Worm (Caenorhabditis elegans) whole organism, L3 larva: ENCODE measurements around the gene srlf-36.

Experiments
- R02D3.7 ChIP-seq: fragments of 150-350 bp; optimal IDR thresholded peaks from 2 replicates; lab custom pipeline; 2014; ENCODE audit warnings: missing biosample characterization, missing genetic modification characterization
- ZK546.5 ChIP-seq: sonication (generic microtip); optimal IDR thresholded peaks from 2 replicates; lab custom pipeline; 2017; ENCODE audit warnings: missing biosample characterization, missing genetic modification characterization
- ama-1 ChIP-seq: fragments of 150-350 bp; optimal IDR thresholded peaks from 2 replicates; lab custom pipeline; 2018
- ceh-16 ChIP-seq: sonication (generic microtip); optimal IDR thresholded peaks from 2 replicates; lab custom pipeline; 2017; ENCODE audit warnings: missing biosample characterization, missing genetic modification characterization
- ceh-28 ChIP-seq: fragments of 150-350 bp; optimal IDR thresholded peaks from 2 replicates; lab custom pipeline; 2014; ENCODE audit warnings: missing biosample characterization, missing genetic modification reagents, missing genetic modification characterization
- ceh-82 ChIP-seq: fragments of 150-350 bp; optimal IDR thresholded peaks from 2 replicates; lab custom pipeline; 2014; ENCODE audit warnings: missing biosample characterization, missing genetic modification characterization
- ceh-9 ChIP-seq: sonication (generic microtip); optimal IDR thresholded peaks from 2 replicates; lab custom pipeline; 2018; ENCODE audit warnings: missing biosample characterization, missing genetic modification characterization
- daf-12 ChIP-seq: fragments of 150-350 bp; optimal IDR thresholded peaks from 2 replicates; lab custom pipeline; 2014; ENCODE audit warnings: missing biosample characterization, missing genetic modification reagents, missing genetic modification characterization
- egl-5 ChIP-seq: fragments of 150-350 bp; optimal IDR thresholded peaks from 2 replicates; lab custom pipeline; 2017; ENCODE audit warnings: missing biosample characterization, missing genetic modification reagents, missing genetic modification characterization, inconsistent platforms
- elt-1 ChIP-seq: fragments of 150-350 bp; optimal IDR thresholded peaks from 2 replicates; lab custom pipeline; 2014; ENCODE audit warnings: missing biosample characterization, missing genetic modification characterization
- elt-3 ChIP-seq, 3 experiments: fragments of 150-350 bp in 1 of 3; sonication (generic microtip) in 2 of 3; optimal IDR thresholded peaks; 2 replicates in 2 of 3; 4 replicates in 1 of 3; lab custom pipeline; 2014 to 2017; ENCODE audit warnings: missing biosample characterization in 3 of 3, missing genetic modification characterization in 3 of 3
- eor-1 ChIP-seq, 2 experiments: fragments of 150-350 bp; optimal IDR thresholded peaks; 2 replicates each; lab custom pipeline; 2014 to 2018; ENCODE audit warnings: missing biosample characterization in 2 of 2, missing genetic modification characterization in 2 of 2
- fkh-10 ChIP-seq: sonication (generic microtip); optimal IDR thresholded peaks from 2 replicates; lab custom pipeline; 2017; ENCODE audit warnings: missing biosample characterization, missing genetic modification reagents, missing genetic modification characterization
- fkh-2 ChIP-seq: fragments of 150-350 bp; optimal IDR thresholded peaks from 2 replicates; lab custom pipeline; 2014; ENCODE audit warnings: missing biosample characterization, missing genetic modification reagents, missing genetic modification characterization
- fos-1 ChIP-seq: fragments of 150-350 bp; optimal IDR thresholded peaks from 2 replicates; lab custom pipeline; 2014; ENCODE audit warnings: missing biosample characterization, missing genetic modification characterization
- hmg-11 ChIP-seq: sonication (generic microtip); optimal IDR thresholded peaks from 2 replicates; lab custom pipeline; 2016; ENCODE audit warnings: missing genetic modification characterization, missing compliant biosample characterization
- jun-1 ChIP-seq: fragments of 150-350 bp; optimal IDR thresholded peaks from 2 replicates; lab custom pipeline; 2014; ENCODE audit warnings: missing biosample characterization, missing genetic modification reagents, missing genetic modification characterization
- lin-39 ChIP-seq: fragments of 150-350 bp; optimal IDR thresholded peaks from 2 replicates; lab custom pipeline; 2018; ENCODE audit warnings: missing biosample characterization, missing genetic modification reagents, missing genetic modification characterization
- lsy-12 ChIP-seq: sonication (generic microtip); optimal IDR thresholded peaks from 2 replicates; lab custom pipeline; 2016; ENCODE audit warnings: mild to moderate bottlenecking, missing genetic modification characterization, missing compliant biosample characterization
- mdl-1 ChIP-seq: fragments of 150-350 bp; optimal IDR thresholded peaks from 2 replicates; lab custom pipeline; 2014; ENCODE audit warnings: missing biosample characterization, missing genetic modification characterization
- mml-1 ChIP-seq: fragments of 150-350 bp; sonication (generic microtip); optimal IDR thresholded peaks from 3 replicates; lab custom pipeline; 2014; ENCODE audit warnings: missing biosample characterization, missing genetic modification characterization
- nfya-1 ChIP-seq: sonication (generic microtip); optimal IDR thresholded peaks from 2 replicates; lab custom pipeline; 2017; ENCODE audit warnings: missing genetic modification characterization, mild to moderate bottlenecking, missing compliant biosample characterization, antibody characterized with exemption, moderate library complexity; ENCODE audit not compliant: insufficient read depth
- nhr-11 ChIP-seq: fragments of 150-350 bp; optimal IDR thresholded peaks from 2 replicates; lab custom pipeline; 2014; ENCODE audit warnings: missing biosample characterization, missing genetic modification characterization
- nhr-12 ChIP-seq: fragments of 150-350 bp; optimal IDR thresholded peaks from 2 replicates; lab custom pipeline; 2014; ENCODE audit warnings: missing biosample characterization, missing genetic modification characterization
- nhr-23 ChIP-seq: fragments of 150-350 bp; optimal IDR thresholded peaks from 2 replicates; lab custom pipeline; 2014; ENCODE audit warnings: missing biosample characterization, missing genetic modification reagents, missing genetic modification characterization
- nhr-237 ChIP-seq: fragments of 150-350 bp; optimal IDR thresholded peaks from 2 replicates; lab custom pipeline; 2014; ENCODE audit warnings: missing biosample characterization, missing genetic modification characterization
- nhr-28 ChIP-seq: fragments of 150-350 bp; optimal IDR thresholded peaks from 2 replicates; lab custom pipeline; 2014; ENCODE audit warnings: missing biosample characterization, missing genetic modification characterization
- nhr-43 ChIP-seq: sonication (generic microtip); optimal IDR thresholded peaks from 2 replicates; lab custom pipeline; 2016; ENCODE audit warnings: mild to moderate bottlenecking, missing genetic modification characterization, missing compliant biosample characterization; ENCODE audit not compliant: poor library complexity, severe bottlenecking
- nhr-67 ChIP-seq: fragments of 150-350 bp; optimal IDR thresholded peaks from 2 replicates; lab custom pipeline; 2014; ENCODE audit warnings: missing biosample characterization, missing genetic modification characterization
- nhr-76 ChIP-seq: fragments of 150-350 bp; sonication (generic microtip); optimal IDR thresholded peaks from 5 replicates; lab custom pipeline; 2014; ENCODE audit warnings: missing biosample characterization, missing genetic modification characterization
- pqm-1 ChIP-seq: fragments of 150-350 bp; optimal IDR thresholded peaks from 2 replicates; lab custom pipeline; 2017; ENCODE audit warnings: missing biosample characterization, missing genetic modification characterization, inconsistent platforms
- sea-2 ChIP-seq: fragments of 150-350 bp; sonication (generic microtip); optimal IDR thresholded peaks from 4 replicates; lab custom pipeline; 2014; ENCODE audit warnings: missing biosample characterization, missing genetic modification reagents, missing genetic modification characterization
- snpc-4 ChIP-seq: fragments of 150-350 bp; optimal IDR thresholded peaks from 2 replicates; lab custom pipeline; 2014; ENCODE audit warnings: missing biosample characterization, missing genetic modification characterization
- tbx-2 ChIP-seq: sonication (generic microtip); optimal IDR thresholded peaks from 2 replicates; lab custom pipeline; 2016; ENCODE audit warnings: mild to moderate bottlenecking, missing genetic modification characterization, missing compliant biosample characterization
- unc-39 ChIP-seq: sonication (generic microtip); optimal IDR thresholded peaks from 4 replicates; lab custom pipeline; 2017; ENCODE audit warnings: missing biosample characterization, missing genetic modification characterization
- ztf-4 ChIP-seq: fragments of 150-350 bp; optimal IDR thresholded peaks from 2 replicates; lab custom pipeline; 2014; ENCODE audit warnings: missing biosample characterization, missing genetic modification characterization

Gene srlf-36

DNA sequence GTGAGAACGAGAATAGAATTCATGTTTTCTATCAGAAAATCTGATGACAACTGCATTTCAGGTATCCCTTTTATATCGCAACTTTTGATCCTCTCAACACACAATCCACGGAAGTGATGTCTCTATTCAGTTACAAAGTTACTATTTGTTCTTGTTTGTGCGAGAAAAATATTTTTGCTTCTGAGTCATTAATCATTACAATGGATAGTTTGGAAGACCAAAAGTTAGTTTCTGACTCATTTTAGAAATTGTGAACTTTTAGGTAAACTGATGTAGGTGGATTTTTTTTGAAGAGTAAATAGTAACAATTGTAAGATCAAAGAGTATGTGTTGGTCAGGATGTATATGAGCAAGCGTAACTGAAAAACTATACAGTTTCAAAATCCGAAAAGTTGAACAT, at the start of gene srlf-36:
Gene srlf-36 (minus strand): TSS at position 101 of the 400 bp plus-strand sequence.
- TF ChIP-seq ama-1 (lab: Kevin White, UChicago), result no peak
- no peak for TF ChIP-seq unc-39 (tag; lab: Kevin White, UChicago)
- TF ChIP-seq jun-1 (tag; lab: Kevin White, UChicago), result no peak
- no peak for TF ChIP-seq nhr-12 (tag; lab: Kevin White, UChicago)
- TF ChIP-seq lin-39 (tag; lab: Kevin White, UChicago), result no peak
- TF ChIP-seq nhr-28, result no peak
- TF ChIP-seq hmg-11, result no peak
- no peak for TF ChIP-seq nhr-43 (tag; lab: Kevin White, UChicago)
- no peak for TF ChIP-seq fkh-2 (tag; lab: Kevin White, UChicago)
- TF ChIP-seq sea-2 (GFP tag; lab: Kevin White, UChicago), result no peak
- no peak for TF ChIP-seq ZK546.5 (tag; lab: Kevin White, UChicago)
- no peak for TF ChIP-seq daf-12
- no peak for TF ChIP-seq fkh-10 (GFP tag; lab: Kevin White, UChicago)
- no peak for TF ChIP-seq nhr-67 (tag; lab: Kevin White, UChicago)
- TF ChIP-seq snpc-4 (tag; lab: Kevin White, UChicago), result no peak
- TF ChIP-seq elt-3 (tag; optimal IDR thresholded peaks at IDR 0.05; lab: Kevin White, UChicago), result no peak
- TF ChIP-seq, all 47 proteins: peak for 0

DNA sequence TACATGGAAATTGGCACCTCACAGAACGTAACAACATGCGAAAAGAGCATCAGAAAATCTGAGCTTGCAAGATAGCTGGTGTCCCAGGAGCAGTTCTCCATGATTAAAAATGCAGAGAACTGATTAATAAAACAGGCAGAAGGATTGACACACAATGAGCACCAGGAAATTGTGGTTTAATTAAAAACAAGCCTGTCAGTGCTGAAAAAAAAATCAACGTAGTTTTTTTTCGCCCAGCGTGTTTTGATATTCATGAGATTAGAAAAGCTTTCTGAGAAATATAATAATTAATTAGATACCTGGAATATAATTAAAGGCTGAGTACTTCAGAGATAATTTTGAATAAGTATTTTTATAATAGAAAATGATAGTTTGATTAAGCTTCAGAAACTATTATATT, 48.1 kb upstream of the srlf-36 start, which contains the start of gene srh-246:
Gene srh-246 (minus strand): TSS at position 101 of the 400 bp plus-strand sequence.
- no peak for TF ChIP-seq nhr-11
- no peak for TF ChIP-seq mdl-1 (tag; lab: Kevin White, UChicago)
- no peak for TF ChIP-seq ceh-16 (tag; lab: Kevin White, UChicago)
- no peak for TF ChIP-seq ceh-28 (tag; lab: Kevin White, UChicago)
- no peak for TF ChIP-seq fkh-10 (GFP tag; lab: Kevin White, UChicago)
- TF ChIP-seq mml-1 (tag; lab: Kevin White, UChicago), result no peak
- no peak for TF ChIP-seq tbx-2 (tag; lab: Kevin White, UChicago)
- no peak for TF ChIP-seq ZK546.5 (tag; lab: Kevin White, UChicago)
- TF ChIP-seq ceh-82, result no peak
- no peak for TF ChIP-seq nhr-67 (tag; lab: Kevin White, UChicago)
- no peak for TF ChIP-seq fos-1 (tag; lab: Kevin White, UChicago)
- no peak for TF ChIP-seq elt-1 (tag; lab: Kevin White, UChicago)
- no peak for TF ChIP-seq lsy-12 (tag; lab: Kevin White, UChicago)
- TF ChIP-seq nhr-23 (tag; lab: Kevin White, UChicago), result no peak
- no peak for TF ChIP-seq lin-39 (tag; lab: Kevin White, UChicago)

DNA sequence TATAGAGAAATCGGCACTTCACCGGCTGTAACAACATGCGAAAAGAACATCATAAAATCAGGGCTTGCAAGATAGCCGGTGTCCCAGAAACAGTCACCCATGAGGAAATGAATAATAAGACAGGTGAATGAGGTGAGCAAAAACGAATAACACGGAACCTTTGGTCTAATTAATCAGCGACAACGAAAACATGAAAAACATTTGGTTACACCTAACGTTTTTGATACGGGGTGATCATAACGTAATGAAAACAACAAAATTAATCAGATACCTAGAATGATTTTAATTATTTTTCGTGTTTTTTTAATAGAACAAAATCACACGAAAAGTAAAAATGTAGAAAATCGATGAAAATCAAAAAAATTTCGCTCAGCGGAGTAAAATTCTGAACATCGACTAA, 46.3 kb upstream of the srlf-36 start, which contains the start of gene srh-245:
Gene srh-245 (minus strand): TSS at position 101 of the 400 bp plus-strand sequence.
- TF ChIP-seq mdl-1 (tag; lab: Kevin White, UChicago), result no peak
- TF ChIP-seq unc-39 (tag; lab: Kevin White, UChicago), result no peak
- TF ChIP-seq egl-5 (tag; lab: Kevin White, UChicago), result no peak
- TF ChIP-seq ZK546.5 (tag; lab: Kevin White, UChicago), result no peak
- no peak for TF ChIP-seq pqm-1 (tag; lab: Kevin White, UChicago)
- no peak for TF ChIP-seq ceh-82
- TF ChIP-seq nhr-237 (tag; lab: Kevin White, UChicago), result no peak
- no peak for TF ChIP-seq lin-39 (tag; lab: Kevin White, UChicago)
- no peak for TF ChIP-seq nfya-1 (tag; lab: Kevin White, UChicago)
- TF ChIP-seq R02D3.7 (tag; lab: Kevin White, UChicago), result no peak
- no peak for TF ChIP-seq fkh-2 (tag; lab: Kevin White, UChicago)
- no peak for TF ChIP-seq nhr-28

DNA sequence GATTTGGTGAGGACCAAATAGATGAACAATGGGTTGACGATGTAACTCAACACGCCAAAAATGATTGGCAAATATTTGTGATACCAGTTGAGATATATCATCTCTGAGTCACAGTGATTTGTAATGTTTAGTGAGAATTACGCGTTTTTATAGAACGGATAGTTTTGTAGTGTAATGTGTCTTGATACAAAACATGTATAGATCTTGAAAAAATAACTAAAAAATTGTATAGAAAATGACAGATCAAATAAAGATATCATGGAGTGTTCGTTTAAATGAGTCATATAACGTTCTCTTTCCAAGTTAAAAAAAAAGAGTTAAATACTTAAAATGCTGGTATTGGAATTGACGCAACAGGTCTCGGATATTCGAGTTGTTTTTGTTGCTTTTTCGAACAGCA, 44.8 kb upstream of the srlf-36 start, which contains the start of gene srj-6:
Gene srj-6 (minus strand): TSS at position 101 of the 400 bp plus-strand sequence.
- TF ChIP-seq nhr-76 (tag; lab: Kevin White, UChicago) (no peak), ama-1 (lab: Kevin White, UChicago) (no peak), unc-39 (tag; lab: Kevin White, UChicago) (no peak), jun-1 (tag; lab: Kevin White, UChicago) (no peak), nhr-67 (tag; lab: Kevin White, UChicago) (no peak), eor-1 (tag; optimal IDR thresholded peaks at IDR 0.05; lab: Kevin White, UChicago) (no peak), ceh-9 (tag; lab: Kevin White, UChicago) (no peak), nhr-28 (no peak), fos-1 (tag; lab: Kevin White, UChicago) (no peak), ztf-4 (no peak), mdl-1 (tag; lab: Kevin White, UChicago) (no peak), ceh-82 (no peak)
